Worm (Caenorhabditis elegans): ENCODE measurements around the gene arrd-17.

Gene arrd-17

ce11 chrIII:13616793-13617192 lies 13.8 kb downstream of the arrd-17 start, which contains the start of gene T12D8.9:
Gene T12D8.9 (plus strand): TSS chrIII:13617104.
- TF ChIP-seq nhr-11 (tag; optimal IDR thresholded peaks at IDR 0.05): peak; percentile 26
- TF ChIP-seq ceh-28 (tag; optimal IDR thresholded peaks at IDR 0.05): no peak
- TF ChIP-seq skn-1 (tag; optimal IDR thresholded peaks at IDR 0.05): no peak
- no peak for TF ChIP-seq ceh-9 (tag; optimal IDR thresholded peaks at IDR 0.05)

ce11 chrIII:13615530-13615929 lies 15.1 kb downstream of the arrd-17 start:
- TF ChIP-seq fkh-2 (tag; optimal IDR thresholded peaks at IDR 0.05) (no peak), zag-1 (tag; optimal IDR thresholded peaks at IDR 0.05) (no peak), lin-15B (tag; optimal IDR thresholded peaks at IDR 0.05) (no peak), lsy-12 (tag; optimal IDR thresholded peaks at IDR 0.05) (no peak), aly-2 (tag; optimal IDR thresholded peaks at IDR 0.05) (no peak), nhr-28 (tag; optimal IDR thresholded peaks at IDR 0.05) (no peak)

- TF ChIP-seq zag-1 (tag; optimal IDR thresholded peaks at IDR 0.05) (no peak), skn-1 (tag; optimal IDR thresholded peaks at IDR 0.05) (no peak)
Measured at ce11 chrIII:13614751-13615150, 15.9 kb downstream of the arrd-17 start.

- no peak for TF ChIP-seq ceh-28 (tag; optimal IDR thresholded peaks at IDR 0.05)
- peak; percentile 24 for TF ChIP-seq ama-1 (optimal IDR thresholded peaks at IDR 0.05)
Measured at ce11 chrIII:13614206-13614605, 16.4 kb downstream of the arrd-17 start.

ce11 chrIII:13607833-13608232 lies 22.8 kb downstream of the arrd-17 start, which contains the start of gene shpk-1:
Gene shpk-1 (plus strand): TSS chrIII:13608020.
- TF ChIP-seq jun-1 (tag; optimal IDR thresholded peaks at IDR 0.05) (peak; percentile 43), elt-2 (tag; optimal IDR thresholded peaks at IDR 0.05) (peak; percentile 95), pha-4 (tag; optimal IDR thresholded peaks at IDR 0.05) (peak; percentile 17), daf-12 (tag; optimal IDR thresholded peaks at IDR 0.05) (no peak), unc-62 (GFP tag; optimal IDR thresholded peaks at IDR 0.05) (no peak), fkh-10 (GFP tag; optimal IDR thresholded peaks at IDR 0.05) (no peak), R02D3.7 (tag; optimal IDR thresholded peaks at IDR 0.05) (no peak), nhr-12 (tag; optimal IDR thresholded peaks at IDR 0.05) (no peak), nhr-23 (tag; optimal IDR thresholded peaks at IDR 0.05) (no peak), pqm-1 (tag; optimal IDR thresholded peaks at IDR 0.05) (peak; percentile 95), zag-1 (tag; optimal IDR thresholded peaks at IDR 0.05) (no peak), nhr-237 (tag; optimal IDR thresholded peaks at IDR 0.05) (no peak)

ce11 chrIII:13606865-13607264 lies 23.7 kb downstream of the arrd-17 start:
- TF ChIP-seq jun-1 (tag; optimal IDR thresholded peaks at IDR 0.05): no peak
- TF ChIP-seq sea-2 (GFP tag; optimal IDR thresholded peaks at IDR 0.05): no peak
- no peak for TF ChIP-seq lsy-12 (tag; optimal IDR thresholded peaks at IDR 0.05)
- TF ChIP-seq elt-2 (tag; optimal IDR thresholded peaks at IDR 0.05): peak; percentile 51
- TF ChIP-seq pqm-1 (tag; optimal IDR thresholded peaks at IDR 0.05): peak; percentile 56
- no peak for TF ChIP-seq nhr-28 (tag; optimal IDR thresholded peaks at IDR 0.05)

- TF ChIP-seq jun-1 (tag; optimal IDR thresholded peaks at IDR 0.05) (peak; percentile 48), elt-2 (tag; optimal IDR thresholded peaks at IDR 0.05) (peak; percentile 97), nhr-43 (tag; optimal IDR thresholded peaks at IDR 0.05; ENCODE audit: poor library complexity, severe bottlenecking) (no peak), pha-4 (tag; optimal IDR thresholded peaks at IDR 0.05) (peak; percentile 62), nhr-25 (tag; optimal IDR thresholded peaks at IDR 0.05) (no peak), skn-1 (tag; optimal IDR thresholded peaks at IDR 0.05) (peak; percentile 8), pqm-1 (tag; optimal IDR thresholded peaks at IDR 0.05) (peak; percentile 98)
Measured at ce11 chrIII:13606016-13606530, 24.5 kb downstream of the arrd-17 start, which contains the start of gene act-5. Gene act-5 (minus strand): TSS chrIII:13606066.

ce11 chrIII:13604834-13605233 lies 25.8 kb downstream of the arrd-17 start:
- TF ChIP-seq jun-1 (tag; optimal IDR thresholded peaks at IDR 0.05) (no peak), ZK546.5 (tag; optimal IDR thresholded peaks at IDR 0.05) (no peak), eor-1 (tag; optimal IDR thresholded peaks at IDR 0.05) (no peak), egl-27 (tag; optimal IDR thresholded peaks at IDR 0.05) (no peak), nhr-67 (tag; optimal IDR thresholded peaks at IDR 0.05) (no peak), ceh-9 (tag; optimal IDR thresholded peaks at IDR 0.05) (no peak), ztf-4 (tag; optimal IDR thresholded peaks at IDR 0.05) (no peak), fkh-2 (tag; optimal IDR thresholded peaks at IDR 0.05) (no peak), ama-1 (optimal IDR thresholded peaks at IDR 0.05) (no peak), R02D3.7 (tag; optimal IDR thresholded peaks at IDR 0.05) (no peak), nhr-28 (tag; optimal IDR thresholded peaks at IDR 0.05) (no peak), ceh-16 (tag; optimal IDR thresholded peaks at IDR 0.05) (no peak), sea-2 (GFP tag; optimal IDR thresholded peaks at IDR 0.05) (no peak), egl-5 (tag; optimal IDR thresholded peaks at IDR 0.05) (no peak)

Measured in whole organism, L3 larva.